Fruit fly (Drosophila melanogaster) whole organism, embryonic: ENCODE data around the gene CG3306.

Experiments used
- CG17802 ChIP-seq: fragments of 200-800 bp; sonication (Bioruptor generic); optimal IDR thresholded peaks from 2 replicates; lab custom pipeline; 2018; ENCODE audit warnings: missing biosample characterization, mild to moderate bottlenecking, missing genetic modification characterization, moderate library complexity
- CG2116 ChIP-seq: fragments of 200-800 bp; sonication (Bioruptor generic); optimal IDR thresholded peaks from 3 replicates; lab custom pipeline; 2018; ENCODE audit warnings: missing biosample characterization, mild to moderate bottlenecking, missing genetic modification characterization
- CG7271 ChIP-seq: fragments of 200-800 bp; sonication (Bioruptor generic); optimal IDR thresholded peaks from 2 replicates; lab custom pipeline; 2018; ENCODE audit warnings: missing biosample characterization, mild to moderate bottlenecking, missing genetic modification characterization, moderate library complexity
- Mad ChIP-seq: fragments of 200-800 bp; sonication (Bioruptor generic); optimal IDR thresholded peaks from 2 replicates; lab custom pipeline; 2016; ENCODE audit warnings: missing biosample characterization, missing genetic modification characterization
- NFAT ChIP-seq: fragments of 200-800 bp; sonication (Bioruptor generic); IDR thresholded peaks from 2 replicates; pipeline ENCODE4 v1.3.6; 2022; ENCODE audit warnings: missing biosample characterization, missing genetic modification characterization
- Stat92E ChIP-seq, 3 experiments: fragments of >200 bp in 2 of 3; fragments of 200-800 bp in 1 of 3; sonication (Bioruptor generic) in 1 of 3; optimal IDR thresholded peaks; 2 replicates each; lab custom pipeline; 2017 to 2019; ENCODE audit warnings: missing biosample characterization in 3 of 3, missing genetic modification characterization in 3 of 3, mild to moderate bottlenecking in 1 of 3, moderate library complexity in 1 of 3

DNA sequence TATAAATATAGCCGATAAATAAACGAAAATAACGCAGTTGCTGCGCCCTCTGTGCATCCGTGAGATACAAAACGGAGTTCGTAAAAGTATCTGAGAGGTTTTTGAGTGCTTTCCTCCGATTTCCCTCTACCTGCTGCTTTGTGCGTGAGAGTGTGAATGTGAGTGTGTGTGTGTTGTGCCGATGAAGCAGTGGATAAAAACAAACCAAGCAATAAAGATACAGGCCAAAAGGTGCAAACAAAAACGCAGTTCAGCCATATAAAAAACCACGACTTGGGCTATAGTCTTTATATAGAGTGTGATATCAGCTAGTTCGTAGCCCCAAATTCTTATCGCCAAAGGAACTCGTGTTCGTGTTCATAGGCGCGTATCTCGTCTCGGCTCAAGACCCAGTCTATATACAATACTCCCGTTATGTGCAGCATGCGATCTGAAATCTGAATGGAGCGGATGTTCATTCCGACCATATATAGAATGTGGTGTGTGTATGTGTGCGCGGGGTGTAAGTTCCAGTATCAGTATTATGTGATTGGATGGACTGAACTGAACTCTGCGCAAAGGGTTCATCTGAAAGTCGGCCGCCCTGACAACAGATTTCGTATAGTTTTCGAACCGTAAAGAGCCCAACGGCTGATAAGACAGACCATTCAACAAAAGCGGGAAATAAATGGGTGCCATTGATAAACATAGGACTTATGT lies 14.3 kb downstream of the CG3306 start:
- no peak for TF ChIP-seq Stat92E (GFP tag; optimal IDR thresholded peaks at IDR 0.05; lab: Kevin White, UChicago)
- no peak for TF ChIP-seq CG17802 (tag; lab: Kevin White, UChicago)
- no peak for TF ChIP-seq Mad (GFP tag; lab: Kevin White, UChicago)
- no peak for TF ChIP-seq CG2116 (GFP tag; lab: Kevin White, UChicago)
- no peak for TF ChIP-seq NFAT (GFP tag; lab: Robert Waterston, UW)
- TF ChIP-seq CG7271 (tag; lab: Kevin White, UChicago): no peak
